Fruit fly (Drosophila melanogaster) whole organism, embryonic: Measurements from ENCODE around the gene Rcd5.

Experiments
- Abd-B ChIP-seq: fragments of 200-800 bp; sonication (Bioruptor generic); optimal IDR thresholded peaks from 2 replicates; lab custom pipeline; 2018; ENCODE audit warnings: missing biosample characterization, mild to moderate bottlenecking, missing genetic modification characterization, moderate library complexity
- Antp ChIP-seq: fragments of 200-800 bp; sonication (Bioruptor generic); optimal IDR thresholded peaks from 3 replicates; lab custom pipeline; 2016; ENCODE audit warnings: missing biosample characterization, missing genetic modification characterization
- B-H2 ChIP-seq: fragments of 200-800 bp; sonication (Bioruptor generic); optimal IDR thresholded peaks from 2 replicates; lab custom pipeline; 2018; ENCODE audit warnings: missing biosample characterization, mild to moderate bottlenecking, missing genetic modification characterization
- BtbVII ChIP-seq: fragments of 200-800 bp; sonication (Bioruptor generic); optimal IDR thresholded peaks from 3 replicates; lab custom pipeline; 2017; ENCODE audit warnings: missing biosample characterization, mild to moderate bottlenecking, missing genetic modification characterization
- CG11695 ChIP-seq: fragments of 200-800 bp; sonication (Bioruptor generic); IDR thresholded peaks from 3 replicates; pipeline ENCODE4 v1.3.6; 2022; ENCODE audit warnings: missing biosample characterization, missing genetic modification characterization
- CG11723 ChIP-seq: fragments of 200-800 bp; sonication (Bioruptor generic); optimal IDR thresholded peaks from 2 replicates; lab custom pipeline; 2017; ENCODE audit warnings: missing biosample characterization, mild to moderate bottlenecking, missing genetic modification characterization
- CG13424 ChIP-seq: fragments of 200-800 bp; sonication (Bioruptor generic); optimal IDR thresholded peaks from 2 replicates; lab custom pipeline; 2019; ENCODE audit warnings: missing biosample characterization, mild to moderate bottlenecking, missing genetic modification characterization, moderate library complexity
- CG17361 ChIP-seq: fragments of 200-800 bp; sonication (Bioruptor generic); IDR thresholded peaks from 3 replicates; pipeline ENCODE4 v1.3.6; 2022; ENCODE audit warnings: missing biosample characterization, missing genetic modification characterization
- CG17385 ChIP-seq: fragments of 200-800 bp; sonication (Bioruptor generic); optimal IDR thresholded peaks from 3 replicates; lab custom pipeline; 2018; ENCODE audit warnings: missing biosample characterization, mild to moderate bottlenecking, missing genetic modification characterization
- CG17802 ChIP-seq: fragments of 200-800 bp; sonication (Bioruptor generic); optimal IDR thresholded peaks from 2 replicates; lab custom pipeline; 2018; ENCODE audit warnings: missing biosample characterization, mild to moderate bottlenecking, missing genetic modification characterization, moderate library complexity
- CG1832 ChIP-seq: fragments of 200-800 bp; sonication (Bioruptor generic); optimal IDR thresholded peaks from 2 replicates; lab custom pipeline; 2017; ENCODE audit warnings: missing biosample characterization, mild to moderate bottlenecking, missing genetic modification characterization, inconsistent platforms
- CG2116 ChIP-seq: fragments of 200-800 bp; sonication (Bioruptor generic); optimal IDR thresholded peaks from 3 replicates; lab custom pipeline; 2018; ENCODE audit warnings: missing biosample characterization, mild to moderate bottlenecking, missing genetic modification characterization
- CG3281 ChIP-seq: fragments of 200-800 bp; sonication (Bioruptor generic); optimal IDR thresholded peaks from 3 replicates; lab custom pipeline; 2017; ENCODE audit warnings: missing biosample characterization, mild to moderate bottlenecking, missing genetic modification characterization
- CG33557 ChIP-seq: fragments of 200-800 bp; sonication (Bioruptor generic); optimal IDR thresholded peaks from 2 replicates; lab custom pipeline; 2019; ENCODE audit warnings: missing biosample characterization, mild to moderate bottlenecking, missing genetic modification characterization, moderate library complexity
- CG3838 ChIP-seq: fragments of 200-800 bp; sonication (Bioruptor generic); optimal IDR thresholded peaks from 3 replicates; lab custom pipeline; 2016; ENCODE audit warnings: missing biosample characterization, missing genetic modification characterization
- CG4328 ChIP-seq: fragments of 200-800 bp; sonication (Bioruptor generic); optimal IDR thresholded peaks from 3 replicates; lab custom pipeline; 2017; ENCODE audit warnings: missing biosample characterization, missing genetic modification reagents, missing genetic modification characterization
- CG4730 ChIP-seq: fragments of 200-800 bp; sonication (Bioruptor generic); IDR thresholded peaks from 2 replicates; pipeline ENCODE4 v1.3.6; 2022; ENCODE audit warnings: missing biosample characterization, missing genetic modification characterization
- CG4820 ChIP-seq: fragments of 200-800 bp; sonication (Bioruptor generic); optimal IDR thresholded peaks from 3 replicates; lab custom pipeline; 2016; ENCODE audit warnings: missing biosample characterization, missing genetic modification characterization
- CG5953 ChIP-seq: fragments of 200-800 bp; sonication (Bioruptor generic); IDR thresholded peaks from 2 replicates; pipeline ENCODE4 v1.3.6; 2022; ENCODE audit warnings: missing biosample characterization, missing genetic modification characterization
- CG6254 ChIP-seq: fragments of 200-800 bp; sonication (Bioruptor generic); optimal IDR thresholded peaks from 3 replicates; lab custom pipeline; 2017; ENCODE audit warnings: mild to moderate bottlenecking, missing biosample characterization, missing genetic modification reagents, missing genetic modification characterization
- CG6272 ChIP-seq: fragments of 200-800 bp; sonication (Bioruptor generic); IDR thresholded peaks from 2 replicates; pipeline ENCODE4 v1.3.6; 2022; ENCODE audit warnings: missing biosample characterization, missing genetic modification characterization
- CG6689 ChIP-seq: fragments of 200-800 bp; sonication (Bioruptor generic); IDR thresholded peaks from 2 replicates; pipeline ENCODE4 v1.3.6; 2022; ENCODE audit warnings: missing biosample characterization, missing genetic modification characterization
- CG7556 ChIP-seq: fragments of 200-800 bp; sonication (Bioruptor generic); optimal IDR thresholded peaks from 2 replicates; lab custom pipeline; 2017; ENCODE audit warnings: missing biosample characterization, mild to moderate bottlenecking, missing genetic modification characterization
- CG9609 ChIP-seq: fragments of 200-800 bp; sonication (Bioruptor generic); optimal IDR thresholded peaks from 3 replicates; lab custom pipeline; 2016; ENCODE audit warnings: missing biosample characterization, missing genetic modification characterization
- CG9876 ChIP-seq: fragments of 200-800 bp; sonication (Bioruptor generic); optimal IDR thresholded peaks from 2 replicates; lab custom pipeline; 2016; ENCODE audit warnings: missing biosample characterization, missing genetic modification characterization
- Dbx ChIP-seq: fragments of 200-800 bp; sonication (Bioruptor generic); IDR thresholded peaks from 3 replicates; pipeline ENCODE4 v1.3.6; 2022; ENCODE audit warnings: missing biosample characterization, missing genetic modification characterization
- Dp ChIP-seq: fragments of 200-800 bp; sonication (Bioruptor generic); optimal IDR thresholded peaks from 2 replicates; lab custom pipeline; 2018; ENCODE audit warnings: missing biosample characterization, mild to moderate bottlenecking, missing genetic modification characterization, moderate library complexity
- Gug ChIP-seq: fragments of 200-800 bp; sonication (Bioruptor generic); IDR thresholded peaks from 4 replicates; pipeline ENCODE4 v1.3.6; 2022; ENCODE audit warnings: missing biosample characterization, missing genetic modification characterization
- H15 ChIP-seq: fragments of 200-800 bp; sonication (Bioruptor generic); IDR thresholded peaks from 3 replicates; pipeline ENCODE4 v1.3.6; 2022; ENCODE audit warnings: missing biosample characterization, missing genetic modification characterization
- Hmx ChIP-seq: fragments of 200-800 bp; sonication (Bioruptor generic); optimal IDR thresholded peaks from 2 replicates; lab custom pipeline; 2016; ENCODE audit warnings: missing biosample characterization, missing genetic modification characterization
- NFAT ChIP-seq: fragments of 200-800 bp; sonication (Bioruptor generic); IDR thresholded peaks from 2 replicates; pipeline ENCODE4 v1.3.6; 2022; ENCODE audit warnings: missing biosample characterization, missing genetic modification characterization
- Nf-YC ChIP-seq: fragments of 200-800 bp; optimal IDR thresholded peaks from 3 replicates; lab custom pipeline; 2019; ENCODE audit warnings: missing biosample characterization, mild to moderate bottlenecking, missing genetic modification characterization, moderate library complexity
- Sin3A ChIP-seq: fragments of >200 bp; optimal IDR thresholded peaks from 2 replicates; lab custom pipeline; 2018
- amos ChIP-seq: fragments of 200-800 bp; sonication (Bioruptor generic); IDR thresholded peaks from 2 replicates; pipeline ENCODE4 v1.3.6; 2022; ENCODE audit warnings: missing biosample characterization, missing genetic modification characterization; ENCODE audit not compliant: partially characterized antibody
- bsh ChIP-seq, 2 experiments: fragments of 200-800 bp; sonication (Bioruptor generic); optimal IDR thresholded peaks; 2 replicates each; lab custom pipeline; 2017 to 2018; ENCODE audit warnings: mild to moderate bottlenecking in 2 of 2, missing biosample characterization in 2 of 2, missing genetic modification characterization in 2 of 2, moderate library complexity in 1 of 2
- chm ChIP-seq: fragments of 200-800 bp; sonication (Bioruptor generic); IDR thresholded peaks from 2 replicates; pipeline ENCODE4 v1.3.6; 2022; ENCODE audit warnings: missing biosample characterization, missing genetic modification characterization
- dm ChIP-seq: fragments of 200-800 bp; sonication (Bioruptor generic); optimal IDR thresholded peaks from 3 replicates; lab custom pipeline; 2016; ENCODE audit warnings: missing biosample characterization, missing genetic modification characterization
- dmrt99B ChIP-seq: fragments of 200-800 bp; sonication (Bioruptor generic); optimal IDR thresholded peaks from 2 replicates; lab custom pipeline; 2018; ENCODE audit warnings: missing biosample characterization, mild to moderate bottlenecking, missing genetic modification characterization, moderate library complexity
- fru ChIP-seq: fragments of >200 bp; optimal IDR thresholded peaks from 2 replicates; lab custom pipeline; 2017
- gsb ChIP-seq: fragments of 200-800 bp; sonication (Bioruptor generic); IDR thresholded peaks from 2 replicates; pipeline ENCODE4 v1.3.6; 2022; ENCODE audit warnings: missing biosample characterization, missing genetic modification characterization
- ind ChIP-seq: fragments of 200-800 bp; sonication (Bioruptor generic); optimal IDR thresholded peaks from 3 replicates; lab custom pipeline; 2016; ENCODE audit warnings: missing biosample characterization, missing genetic modification characterization
- jumu ChIP-seq: fragments of 200-800 bp; sonication (Bioruptor generic); optimal IDR thresholded peaks from 3 replicates; lab custom pipeline; 2016; ENCODE audit warnings: missing biosample characterization, missing genetic modification characterization
- klu ChIP-seq: fragments of 200-800 bp; sonication (Bioruptor generic); IDR thresholded peaks from 2 replicates; pipeline ENCODE4 v1.3.6; 2022; ENCODE audit warnings: missing biosample characterization, missing genetic modification characterization
- pho ChIP-seq: fragments of 200-800 bp; sonication (Bioruptor generic); optimal IDR thresholded peaks from 2 replicates; lab custom pipeline; 2016; ENCODE audit warnings: missing biosample characterization, missing genetic modification characterization
- phol ChIP-seq: fragments of 200-800 bp; sonication (Bioruptor generic); optimal IDR thresholded peaks from 3 replicates; lab custom pipeline; 2018; ENCODE audit warnings: missing biosample characterization, mild to moderate bottlenecking, missing genetic modification characterization, moderate library complexity
- pnt ChIP-seq: fragments of 200-800 bp; sonication (Bioruptor generic); optimal IDR thresholded peaks from 3 replicates; lab custom pipeline; 2016; ENCODE audit warnings: missing biosample characterization, missing genetic modification characterization
- pum ChIP-seq: fragments of 200-800 bp; sonication (Bioruptor generic); optimal IDR thresholded peaks from 2 replicates; lab custom pipeline; 2016; ENCODE audit warnings: missing biosample characterization, missing genetic modification characterization
- ranshi ChIP-seq: fragments of 200-800 bp; sonication (Bioruptor generic); IDR thresholded peaks from 2 replicates; pipeline ENCODE4 v1.3.6; 2022; ENCODE audit warnings: missing biosample characterization, missing genetic modification characterization
- sens ChIP-seq: fragments of 200-800 bp; sonication (Bioruptor generic); peaks from one replicate; lab custom pipeline; 2016; ENCODE audit warnings: missing biosample characterization, missing genetic modification characterization
- sens-2 ChIP-seq: fragments of 200-800 bp; sonication (Bioruptor generic); IDR thresholded peaks from 2 replicates; pipeline ENCODE4 v1.3.6; 2022; ENCODE audit warnings: missing biosample characterization, missing genetic modification characterization
- slou ChIP-seq: fragments of 200-800 bp; sonication (Bioruptor generic); optimal IDR thresholded peaks from 3 replicates; lab custom pipeline; 2016; ENCODE audit warnings: missing biosample characterization, missing genetic modification characterization
- tx ChIP-seq: fragments of 200-800 bp; sonication (Bioruptor generic); optimal IDR thresholded peaks from 2 replicates; lab custom pipeline; 2016; ENCODE audit warnings: missing biosample characterization, missing genetic modification characterization
- yki ChIP-seq: fragments of >200 bp; optimal IDR thresholded peaks from 3 replicates; lab custom pipeline; 2018
- zen2 ChIP-seq: fragments of 200-800 bp; sonication (Bioruptor generic); IDR thresholded peaks from 3 replicates; pipeline ENCODE4 v1.3.6; 2022; ENCODE audit warnings: missing biosample characterization, missing genetic modification characterization; ENCODE audit not compliant: partially characterized antibody

Gene Rcd5

DNA sequence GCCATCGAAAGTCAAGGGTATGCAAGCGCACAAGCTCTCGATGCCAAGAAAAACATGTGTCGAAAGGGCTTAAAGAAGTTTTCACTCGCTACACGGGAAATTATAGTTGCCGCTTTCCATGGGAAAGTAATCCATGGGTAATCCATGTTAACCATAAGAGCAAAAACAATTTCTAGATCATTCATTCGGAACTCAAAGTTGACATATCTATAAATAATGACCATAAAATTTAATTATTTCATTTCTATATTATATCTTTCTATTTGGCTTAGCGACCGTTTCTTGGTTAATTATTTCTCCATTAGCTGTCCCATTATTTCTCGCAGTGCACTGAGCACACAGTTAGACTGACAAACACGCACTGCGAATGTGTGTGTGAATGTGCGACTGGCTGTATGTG is 39.6 kb upstream of the Rcd5 start (continued):
- TF ChIP-seq BtbVII, result peak; percentile 18
- TF ChIP-seq Gug (GFP tag; lab: Robert Waterston, UW), result no peak
- no peak for TF ChIP-seq tx (GFP tag; lab: Kevin White, UChicago)
- peak in 1 of 2 experiments; percentile 15 for TF ChIP-seq bsh (GFP tag; optimal IDR thresholded peaks at IDR 0.05; lab: Kevin White, UChicago)
- TF ChIP-seq Dbx, result no peak
- TF ChIP-seq yki (lab: Kevin White, UChicago), result no peak
- no peak for TF ChIP-seq B-H2 (GFP tag; lab: Kevin White, UChicago)
- no peak for TF ChIP-seq CG4730 (GFP tag; lab: Robert Waterston, UW)
- TF ChIP-seq CG9876 (GFP tag; lab: Kevin White, UChicago), result no peak
- no peak for TF ChIP-seq CG4820
- no peak for TF ChIP-seq jumu (GFP tag; lab: Kevin White, UChicago)
- peak; percentile 46 for TF ChIP-seq CG3281 (GFP tag; lab: Kevin White, UChicago)
- peak; percentile 37 for TF ChIP-seq dmrt99B
- no peak for TF ChIP-seq pho (GFP tag; lab: Kevin White, UChicago)
- no peak for TF ChIP-seq zen2 (GFP tag; lab: Robert Waterston, UW)
- TF ChIP-seq CG5953 (GFP tag; lab: Robert Waterston, UW), result no peak
- no peak for TF ChIP-seq CG3838
- peak; percentile 16 for TF ChIP-seq Abd-B (GFP tag; lab: Kevin White, UChicago)
- no peak for TF ChIP-seq sens-2
- TF ChIP-seq Nf-YC (tag; lab: Kevin White, UChicago), result no peak
- no peak for TF ChIP-seq pum (GFP tag; lab: Kevin White, UChicago)
- TF ChIP-seq chm (GFP tag; lab: Robert Waterston, UW), result no peak
- TF ChIP-seq CG11695, result no peak
- TF ChIP-seq Sin3A (lab: Kevin White, UChicago), result no peak
- no peak for TF ChIP-seq CG6272 (GFP tag; lab: Robert Waterston, UW)
- TF ChIP-seq CG33557 (GFP tag; lab: Kevin White, UChicago), result no peak
- no peak for TF ChIP-seq CG6254 (GFP tag; lab: Kevin White, UChicago)
- peak; percentile 6; the same call in 1 of the 2 replicates for TF ChIP-seq CG6689 (GFP tag; lab: Robert Waterston, UW)
- TF ChIP-seq CG17802 (tag; lab: Kevin White, UChicago), result no peak
- TF ChIP-seq CG9609 (GFP tag; lab: Kevin White, UChicago), result no peak
- TF ChIP-seq CG2116 (GFP tag; lab: Kevin White, UChicago), result no peak
- no peak for TF ChIP-seq klu (GFP tag; lab: Robert Waterston, UW)
- TF ChIP-seq CG17361 (GFP tag; lab: Robert Waterston, UW), result peak; percentile 58; the same call in 1 of the 3 replicates
- peak; percentile 52 for TF ChIP-seq CG17385
- no peak for TF ChIP-seq Antp (GFP tag; lab: Kevin White, UChicago)
- TF ChIP-seq gsb (GFP tag; lab: Robert Waterston, UW), result no peak
- peak; percentile 8 for TF ChIP-seq phol
- TF ChIP-seq Dp (GFP tag; lab: Kevin White, UChicago), result no peak
- no peak for TF ChIP-seq CG1832 (GFP tag; lab: Kevin White, UChicago)
- TF ChIP-seq CG7556 (GFP tag; lab: Kevin White, UChicago), result peak; percentile 72
- no peak for TF ChIP-seq CG11723 (GFP tag; lab: Kevin White, UChicago)
- peak; percentile 5 for TF ChIP-seq ind (GFP tag; lab: Kevin White, UChicago)
- TF ChIP-seq sens, result no peak
- no peak for TF ChIP-seq dm (GFP tag; lab: Kevin White, UChicago)
- TF ChIP-seq H15 (GFP tag; lab: Robert Waterston, UW), result no peak
- peak; percentile 67 for TF ChIP-seq CG13424 (tag; lab: Kevin White, UChicago)
- TF ChIP-seq fru (lab: Kevin White, UChicago), result no peak
- no peak for TF ChIP-seq ranshi (GFP tag; lab: Robert Waterston, UW)
- TF ChIP-seq amos (GFP tag; lab: Robert Waterston, UW), result no peak
- no peak for TF ChIP-seq slou (GFP tag; lab: Kevin White, UChicago)
- TF ChIP-seq Hmx (GFP tag; lab: Kevin White, UChicago), result no peak
- TF ChIP-seq NFAT, result no peak
- no peak for TF ChIP-seq CG4328 (GFP tag; lab: Kevin White, UChicago)
- no peak for TF ChIP-seq pnt (GFP tag; lab: Kevin White, UChicago)
